Fruit fly (Drosophila melanogaster): ENCODE results near the gene CG13850.

The CG13850 gene

dm6 chr3R:22372535-22372934 is 38.2 kb downstream of the CG13850 start, which contains the start of gene CG7069:
TSS of gene CG7069 (plus strand) at chr3R:22372835.
- TF ChIP-seq CG14711 (tag; optimal IDR thresholded peaks at IDR 0.05) (no peak), ovo (GFP tag; optimal IDR thresholded peaks at IDR 0.05) (no peak), Hr96 (GFP tag; optimal IDR thresholded peaks at IDR 0.05) (no peak), CG12768 (GFP tag; optimal IDR thresholded peaks at IDR 0.05) (no peak), CG7045 (GFP tag; optimal IDR thresholded peaks at IDR 0.05) (no peak), tj (GFP tag; optimal IDR thresholded peaks at IDR 0.05) (no peak), CG33017 (tag; optimal IDR thresholded peaks at IDR 0.05) (no peak), Crg-1 (GFP tag; optimal IDR thresholded peaks at IDR 0.05) (no peak), Clk (GFP tag; optimal IDR thresholded peaks at IDR 0.05) (no peak), cnc (optimal IDR thresholded peaks at IDR 0.05) (no peak), kay (GFP tag; ENCODE audit: borderline replicate concordance) (no peak), cic (GFP tag; optimal IDR thresholded peaks at IDR 0.05) (no peak)

dm6 chr3R:22368777-22369214 is 41.9 kb downstream of the CG13850 start:
- TF ChIP-seq tj (GFP tag; optimal IDR thresholded peaks at IDR 0.05) (no peak), CG7101 (tag; optimal IDR thresholded peaks at IDR 0.05) (peak; percentile 52), CG7045 (GFP tag; optimal IDR thresholded peaks at IDR 0.05) (peak; percentile 53), bab1 (GFP tag; optimal IDR thresholded peaks at IDR 0.05) (peak; percentile 2), CG33017 (tag; optimal IDR thresholded peaks at IDR 0.05) (peak; percentile 30), Crg-1 (GFP tag; optimal IDR thresholded peaks at IDR 0.05) (no peak), toe (GFP tag; optimal IDR thresholded peaks at IDR 0.05) (no peak), Mnt (GFP tag; optimal IDR thresholded peaks at IDR 0.05) (no peak), cnc (optimal IDR thresholded peaks at IDR 0.05) (no peak), kay (GFP tag; ENCODE audit: borderline replicate concordance) (peak; percentile 79), CG11617 (GFP tag; optimal IDR thresholded peaks at IDR 0.05) (peak; percentile 19), Clk (GFP tag; optimal IDR thresholded peaks at IDR 0.05) (no peak), pad (GFP tag; optimal IDR thresholded peaks at IDR 0.05) (no peak), CG1620 (GFP tag; optimal IDR thresholded peaks at IDR 0.05) (no peak), ovo (GFP tag; optimal IDR thresholded peaks at IDR 0.05) (no peak), CG5204 (GFP tag; optimal IDR thresholded peaks at IDR 0.05) (no peak), cic (GFP tag; optimal IDR thresholded peaks at IDR 0.05) (no peak), CG12768 (GFP tag; optimal IDR thresholded peaks at IDR 0.05) (no peak), CG14711 (tag; optimal IDR thresholded peaks at IDR 0.05) (no peak), Hr96 (GFP tag; optimal IDR thresholded peaks at IDR 0.05) (peak; percentile 72)

dm6 chr3R:22368077-22368776 is 42.5 kb downstream of the CG13850 start:
- TF ChIP-seq CG11617 (GFP tag; optimal IDR thresholded peaks at IDR 0.05), result peak; percentile 22
- TF ChIP-seq Crg-1 (GFP tag; optimal IDR thresholded peaks at IDR 0.05), result no peak
- peak; percentile 60 for TF ChIP-seq kay (GFP tag; ENCODE audit: borderline replicate concordance)
- TF ChIP-seq pad (GFP tag; optimal IDR thresholded peaks at IDR 0.05), result no peak
- peak; percentile 24 for TF ChIP-seq CG7045 (GFP tag; optimal IDR thresholded peaks at IDR 0.05)
- peak; percentile 26 for TF ChIP-seq CG33017 (tag; optimal IDR thresholded peaks at IDR 0.05)
- TF ChIP-seq cic (GFP tag; optimal IDR thresholded peaks at IDR 0.05), result peak; percentile 83

dm6 chr3R:22367126-22368076 is 43.3 kb downstream of the CG13850 start, which contains the start of the genes Polr3F and PyK:
TSS of gene Polr3F (minus strand) at chr3R:22367373.
TSS of gene PyK (plus strand) at chr3R:22367536.
- TF ChIP-seq tj (GFP tag; optimal IDR thresholded peaks at IDR 0.05) (peak; percentile 95), ovo (GFP tag; optimal IDR thresholded peaks at IDR 0.05) (peak; percentile 25), CG7101 (tag; optimal IDR thresholded peaks at IDR 0.05) (peak; percentile 48), Crg-1 (GFP tag; optimal IDR thresholded peaks at IDR 0.05) (no peak), toe (GFP tag; optimal IDR thresholded peaks at IDR 0.05) (peak; percentile 25), CG7045 (GFP tag; optimal IDR thresholded peaks at IDR 0.05) (no peak), bab1 (GFP tag; optimal IDR thresholded peaks at IDR 0.05) (no peak), Mnt (GFP tag; optimal IDR thresholded peaks at IDR 0.05) (peak; percentile 34), CG11617 (GFP tag; optimal IDR thresholded peaks at IDR 0.05) (peak; percentile 35), CG33017 (tag; optimal IDR thresholded peaks at IDR 0.05) (no peak), CG1620 (GFP tag; optimal IDR thresholded peaks at IDR 0.05) (peak; percentile 39), kay (GFP tag; ENCODE audit: borderline replicate concordance) (no peak), cnc (optimal IDR thresholded peaks at IDR 0.05) (no peak), pad (GFP tag; optimal IDR thresholded peaks at IDR 0.05) (peak; percentile 16), CG12768 (GFP tag; optimal IDR thresholded peaks at IDR 0.05) (peak; percentile 37), Clk (GFP tag; optimal IDR thresholded peaks at IDR 0.05) (no peak), CG5204 (GFP tag; optimal IDR thresholded peaks at IDR 0.05) (no peak), CG14711 (tag; optimal IDR thresholded peaks at IDR 0.05) (peak; percentile 52), cic (GFP tag; optimal IDR thresholded peaks at IDR 0.05) (no peak), Hr96 (GFP tag; optimal IDR thresholded peaks at IDR 0.05) (peak; percentile 32)

dm6 chr3R:22365660-22366195 is 45.0 kb downstream of the CG13850 start, which contains the start of gene CG5382:
TSS of gene CG5382 (minus strand) at chr3R:22365983.
- peak; percentile 72 for TF ChIP-seq bab1 (GFP tag; optimal IDR thresholded peaks at IDR 0.05)
- no peak for TF ChIP-seq toe (GFP tag; optimal IDR thresholded peaks at IDR 0.05)

Measured in whole organism, adult.